Worm (Caenorhabditis elegans): Measurements from ENCODE around the gene Y9C2UA.1.

ce11 chrII:9094247-9094790 is 45.1 kb upstream of the Y9C2UA.1 start:
- no peak for TF ChIP-seq nhr-129 (tag; optimal IDR thresholded peaks at IDR 0.05)
- TF ChIP-seq nhr-12 (tag; optimal IDR thresholded peaks at IDR 0.05) = no peak
- TF ChIP-seq ztf-1 (GFP tag; conservative IDR thresholded peaks at IDR 0.05) = no peak
- TF ChIP-seq ama-1 (optimal IDR thresholded peaks at IDR 0.05) = no peak
- TF ChIP-seq nhr-10 (tag; optimal IDR thresholded peaks at IDR 0.05) = no peak
- TF ChIP-seq blmp-1 (tag; optimal IDR thresholded peaks at IDR 0.05; ENCODE audit: insufficient read depth) = no peak
- TF ChIP-seq lin-39 (tag; optimal IDR thresholded peaks at IDR 0.05) = no peak
- TF ChIP-seq ztf-11 (tag; optimal IDR thresholded peaks at IDR 0.05) = no peak
- TF ChIP-seq snpc-4 (tag; optimal IDR thresholded peaks at IDR 0.05) = no peak
- TF ChIP-seq R02D3.7 (tag; optimal IDR thresholded peaks at IDR 0.05) = no peak
- no peak for TF ChIP-seq C34F6.9 (tag; optimal IDR thresholded peaks at IDR 0.05)
- TF ChIP-seq mdl-1 (tag; optimal IDR thresholded peaks at IDR 0.05) = no peak
- TF ChIP-seq alr-1 (tag; optimal IDR thresholded peaks at IDR 0.05) = no peak

All from whole organism, L2 larva.